Worm (Caenorhabditis elegans): ENCODE results near the gene F57H12.6.

F57H12.6 gene

ce11 chrIV:7987083-7987482 is 11.0 kb upstream of the F57H12.6 start, which contains the start of gene mec-17:
Gene mec-17, minus strand, starts transcription at chrIV:7987183.
- TF ChIP-seq nhr-48 (tag; optimal IDR thresholded peaks at IDR 0.05) (no peak), Y75B8A.6 (GFP tag; IDR thresholded peaks at IDR 0.05) (no peak), dmd-6 (GFP tag; IDR thresholded peaks at IDR 0.05) (no peak), snpc-4 (tag; optimal IDR thresholded peaks at IDR 0.05) (no peak), nhr-102 (tag; optimal IDR thresholded peaks at IDR 0.05) (no peak), ama-1 (optimal IDR thresholded peaks at IDR 0.05) (no peak), unc-39 (tag; optimal IDR thresholded peaks at IDR 0.05) (no peak), tra-1 (GFP tag; IDR thresholded peaks at IDR 0.05) (no peak), cey-2 (tag; optimal IDR thresholded peaks at IDR 0.05; ENCODE audit: borderline replicate concordance, insufficient read depth) (no peak), zfp-2 (tag; optimal IDR thresholded peaks at IDR 0.05) (no peak), nhr-6 (tag; optimal IDR thresholded peaks at IDR 0.05) (no peak), lsy-2 (tag; optimal IDR thresholded peaks at IDR 0.05) (no peak), mxl-3 (GFP tag; optimal IDR thresholded peaks at IDR 0.05) (no peak), daf-8 (GFP tag; IDR thresholded peaks at IDR 0.05) (no peak), Y105C5A.15 (GFP tag; IDR thresholded peaks at IDR 0.05) (no peak), fkh-10 (GFP tag; optimal IDR thresholded peaks at IDR 0.05) (no peak), zag-1 (tag; optimal IDR thresholded peaks at IDR 0.05) (no peak), php-3 (GFP tag; IDR thresholded peaks at IDR 0.05) (no peak)

ce11 chrIV:7985737-7986136 is 9.6 kb upstream of the F57H12.6 start:
- TF ChIP-seq nhr-77 (tag; optimal IDR thresholded peaks at IDR 0.05) (no peak), mdl-1 (tag; optimal IDR thresholded peaks at IDR 0.05) (peak in 1 of 2 experiments; percentile 49), nhr-28 (tag; optimal IDR thresholded peaks at IDR 0.05) (peak; percentile 46), mxl-3 (GFP tag; optimal IDR thresholded peaks at IDR 0.05) (peak; percentile 61), hlh-30 (tag; optimal IDR thresholded peaks at IDR 0.05; ENCODE audit: insufficient read depth) (peak; percentile 38), hlh-11 (tag; optimal IDR thresholded peaks at IDR 0.05) (peak; percentile 27), nhr-102 (tag; optimal IDR thresholded peaks at IDR 0.05) (no peak), sdz-12 (GFP tag; optimal IDR thresholded peaks at IDR 0.05) (no peak), nhr-48 (tag; optimal IDR thresholded peaks at IDR 0.05) (peak; percentile 29), nhr-42 (GFP tag; IDR thresholded peaks at IDR 0.05) (no peak), unc-62 (GFP tag; optimal IDR thresholded peaks at IDR 0.05 in 1 of 2) (no peak), unc-62 (tag; optimal IDR thresholded peaks at IDR 0.05) (no peak), aha-1 (tag) (peak; percentile 47)

DNA sequence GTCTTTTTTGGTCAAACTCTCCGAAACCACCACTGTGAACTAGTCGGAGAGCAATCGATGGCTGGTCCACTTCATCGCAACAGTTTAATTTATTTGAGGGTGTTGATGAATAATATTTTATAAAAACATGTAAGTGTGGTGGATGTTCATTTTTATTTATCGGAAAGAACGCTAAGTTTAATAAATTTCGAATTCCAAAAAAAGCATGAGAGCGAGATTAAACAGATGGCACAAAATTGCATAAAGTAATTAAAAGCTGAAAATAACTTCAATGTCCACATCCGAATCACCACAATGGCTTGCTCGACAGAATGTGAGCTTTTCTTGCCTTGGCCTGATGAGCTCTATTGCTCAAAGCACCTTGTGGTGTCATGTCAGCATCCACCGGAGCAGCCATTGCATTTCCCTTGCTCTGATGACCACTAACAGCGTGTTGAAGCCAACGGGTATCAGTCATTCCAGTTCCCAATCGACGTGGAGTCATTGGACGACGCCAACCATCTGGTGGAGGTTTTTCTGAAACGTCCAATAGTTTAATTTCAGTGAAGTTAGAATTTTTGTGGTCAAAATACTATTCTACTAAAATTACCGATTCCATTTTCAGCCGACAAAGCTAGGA is 7.7 kb upstream of the F57H12.6 start:
- TF ChIP-seq nhr-48 (tag; optimal IDR thresholded peaks at IDR 0.05) (peak; percentile 29), dmd-8 (GFP tag; IDR thresholded peaks at IDR 0.05) (no peak), mdl-1 (tag; optimal IDR thresholded peaks at IDR 0.05) (no peak), daf-8 (GFP tag; IDR thresholded peaks at IDR 0.05) (no peak), mep-1 (tag; optimal IDR thresholded peaks at IDR 0.05) (peak; percentile 38), dve-1 (tag; optimal IDR thresholded peaks at IDR 0.05; ENCODE audit: insufficient read depth) (peak; percentile 35), duxl-1 (tag; optimal IDR thresholded peaks at IDR 0.05; ENCODE audit: poor library complexity) (peak; percentile 47), spr-1 (tag; optimal IDR thresholded peaks at IDR 0.05) (peak; percentile 31), Y75B8A.6 (GFP tag; IDR thresholded peaks at IDR 0.05) (peak; percentile 40; the same call in 1 of the 2 replicates), hmg-1.1 (GFP tag; IDR thresholded peaks at IDR 0.05) (0 out of 2 replicates have a peak, but pooled peaks have one; percentile 32), lin-13 (GFP tag; optimal IDR thresholded peaks at IDR 0.05) (peak; percentile 19), T26A8.4 (GFP tag; IDR thresholded peaks at IDR 0.05) (peak; percentile 75; the same call in 1 of the 2 replicates), nhr-28 (tag; optimal IDR thresholded peaks at IDR 0.05) (no peak), dmd-9 (GFP tag; IDR thresholded peaks at IDR 0.05) (0 out of 2 replicates have a peak, but pooled peaks have one; percentile 46), F26F4.8 (GFP tag; conservative IDR thresholded peaks at IDR 0.05) (0 out of 2 replicates have a peak, but pooled peaks have one; percentile 29), lin-38 (GFP tag; IDR thresholded peaks at IDR 0.05) (peak; percentile 47), tra-1 (GFP tag; IDR thresholded peaks at IDR 0.05) (0 out of 2 replicates have a peak, but pooled peaks have one; percentile 12), unc-130 (GFP tag; optimal IDR thresholded peaks at IDR 0.05) (peak; percentile 25), nhr-42 (GFP tag; IDR thresholded peaks at IDR 0.05) (peak; percentile 59), nhr-111 (GFP tag; optimal IDR thresholded peaks at IDR 0.05) (peak; percentile 21), daf-16 (GFP tag; optimal IDR thresholded peaks at IDR 0.05) (peak in 1 of 2 experiments; percentile 14), daf-16 (tag; optimal IDR thresholded peaks at IDR 0.05) (peak; percentile 4), F44E2.7 (GFP tag; IDR thresholded peaks at IDR 0.05) (no peak), mes-2 (tag; optimal IDR thresholded peaks at IDR 0.05; ENCODE audit: poor library complexity, severe bottlenecking) (peak; percentile 16), unc-62 (GFP tag; optimal IDR thresholded peaks at IDR 0.05 in 1 of 2) (peak in 1 of 2 experiments; percentile 76), unc-62 (tag; optimal IDR thresholded peaks at IDR 0.05) (no peak), nhr-10 (tag; optimal IDR thresholded peaks at IDR 0.05) (no peak), nhr-102 (tag; optimal IDR thresholded peaks at IDR 0.05) (peak; percentile 35)
